Worm (Caenorhabditis elegans): Measurements from ENCODE around the gene T03F6.4.

- no peak for TF ChIP-seq dao-5 (tag; optimal IDR thresholded peaks at IDR 0.05)
- no peak for TF ChIP-seq W03F9.2 (tag; optimal IDR thresholded peaks at IDR 0.05)
- no peak for TF ChIP-seq him-1 (tag; optimal IDR thresholded peaks at IDR 0.05)
Observed at ce11 chrIII:13385850-13386249, at the start of gene T03F6.4.
